Fruit fly (Drosophila melanogaster) whole organism, prepupa: Measurements from ENCODE around the gene inaF-A.

Source experiments
- CG10631 ChIP-seq: fragments of 200-800 bp; sonication (Bioruptor generic); optimal IDR thresholded peaks from 2 replicates; lab custom pipeline; 2016; ENCODE audit warnings: missing biosample characterization, missing genetic modification characterization
- CG10669 ChIP-seq: fragments of 200-800 bp; sonication (Bioruptor generic); optimal IDR thresholded peaks from 3 replicates; lab custom pipeline; 2018; ENCODE audit warnings: missing biosample characterization, mild to moderate bottlenecking, missing genetic modification characterization, moderate library complexity
- CG11294 ChIP-seq: fragments of 200-800 bp; sonication (Bioruptor generic); IDR thresholded peaks from 2 replicates; pipeline ENCODE4 v1.3.6; 2022; ENCODE audit warnings: missing biosample characterization, missing genetic modification characterization
- CG15336 ChIP-seq: fragments of 200-800 bp; sonication (Bioruptor generic); IDR thresholded peaks from 2 replicates; pipeline ENCODE4 v1.3.6; 2022; ENCODE audit warnings: missing biosample characterization, missing genetic modification characterization
- CG1621 ChIP-seq: fragments of 200-800 bp; sonication (Bioruptor generic); optimal IDR thresholded peaks from 3 replicates; lab custom pipeline; 2018; ENCODE audit warnings: missing biosample characterization, mild to moderate bottlenecking, missing genetic modification characterization
- CG16779 ChIP-seq: fragments of 200-800 bp; sonication (Bioruptor generic); optimal IDR thresholded peaks from 3 replicates; lab custom pipeline; 2017; ENCODE audit warnings: missing biosample characterization, mild to moderate bottlenecking, missing genetic modification characterization
- CG3032 ChIP-seq: fragments of 200-800 bp; optimal IDR thresholded peaks from 2 replicates; lab custom pipeline; 2019; ENCODE audit warnings: missing biosample characterization, mild to moderate bottlenecking, missing genetic modification characterization, moderate library complexity
- CG31627 ChIP-seq: fragments of 200-800 bp; sonication (Bioruptor generic); optimal IDR thresholded peaks from 3 replicates; lab custom pipeline; 2016; ENCODE audit warnings: missing biosample characterization, missing genetic modification characterization
- CG32006 ChIP-seq: fragments of 200-800 bp; sonication (Bioruptor generic); optimal IDR thresholded peaks from 3 replicates; lab custom pipeline; 2017; ENCODE audit warnings: missing biosample characterization, mild to moderate bottlenecking, missing genetic modification characterization
- CG34406 ChIP-seq: fragments of 200-800 bp; sonication (Bioruptor generic); optimal IDR thresholded peaks from 3 replicates; lab custom pipeline; 2016; ENCODE audit warnings: missing biosample characterization, missing genetic modification characterization
- CG3919 ChIP-seq: fragments of 200-800 bp; sonication (Bioruptor generic); optimal IDR thresholded peaks from 3 replicates; lab custom pipeline; 2016; ENCODE audit warnings: missing biosample characterization, missing genetic modification characterization
- CG4318 ChIP-seq: fragments of 200-800 bp; sonication (Bioruptor generic); optimal IDR thresholded peaks from 3 replicates; lab custom pipeline; 2017; ENCODE audit warnings: missing biosample characterization, mild to moderate bottlenecking, missing genetic modification characterization
- CG6163 ChIP-seq: fragments of 200-800 bp; sonication (Bioruptor generic); IDR thresholded peaks from 3 replicates; pipeline ENCODE4 v1.3.6; 2022; ENCODE audit warnings: missing biosample characterization, missing genetic modification characterization
- CG6276 ChIP-seq: fragments of 200-800 bp; sonication (Bioruptor generic); optimal IDR thresholded peaks from 2 replicates; lab custom pipeline; 2017; ENCODE audit warnings: missing biosample characterization, mild to moderate bottlenecking, missing genetic modification characterization
- CG6792 ChIP-seq: fragments of 200-800 bp; sonication (Bioruptor generic); optimal IDR thresholded peaks from 3 replicates; lab custom pipeline; 2016; ENCODE audit warnings: missing biosample characterization, missing genetic modification characterization
- CG6854 ChIP-seq: fragments of 200-800 bp; sonication (Bioruptor generic); optimal IDR thresholded peaks from 2 replicates; lab custom pipeline; 2017; ENCODE audit warnings: missing biosample characterization, mild to moderate bottlenecking, missing genetic modification characterization
- CG8119 ChIP-seq: fragments of 200-800 bp; sonication (Bioruptor generic); IDR thresholded peaks from 3 replicates; pipeline ENCODE4 v1.3.6; 2022; ENCODE audit warnings: missing biosample characterization, missing genetic modification characterization
- CG8319 ChIP-seq: fragments of 200-800 bp; sonication (Bioruptor generic); optimal IDR thresholded peaks from 3 replicates; lab custom pipeline; 2016; ENCODE audit warnings: missing biosample characterization, missing genetic modification characterization
- CG8632 ChIP-seq: fragments of 200-800 bp; sonication (Bioruptor generic); optimal IDR thresholded peaks from 3 replicates; lab custom pipeline; 2016; ENCODE audit warnings: missing biosample characterization, missing genetic modification characterization
- CG9139 ChIP-seq: fragments of 200-800 bp; sonication (Bioruptor generic); optimal IDR thresholded peaks from 3 replicates; lab custom pipeline; 2017; ENCODE audit warnings: missing biosample characterization, mild to moderate bottlenecking, missing genetic modification characterization
- Eip75B ChIP-seq: fragments of 200-800 bp; sonication (Bioruptor generic); optimal IDR thresholded peaks from 3 replicates; lab custom pipeline; 2016; ENCODE audit warnings: missing biosample characterization, missing genetic modification characterization
- Eip78C ChIP-seq: fragments of 200-800 bp; sonication (Bioruptor generic); peaks from one replicate; lab custom pipeline; 2016; ENCODE audit warnings: missing biosample characterization, missing genetic modification characterization
- Eip93F ChIP-seq: fragments of 200-800 bp; sonication (Bioruptor generic); optimal IDR thresholded peaks from 2 replicates; lab custom pipeline; 2016; ENCODE audit warnings: missing biosample characterization, mild to moderate bottlenecking, missing genetic modification characterization
- Ets21C ChIP-seq: fragments of 200-800 bp; sonication (Bioruptor generic); optimal IDR thresholded peaks from 3 replicates; lab custom pipeline; 2016; ENCODE audit warnings: missing biosample characterization, missing genetic modification characterization
- Ets96B ChIP-seq: fragments of 200-800 bp; optimal IDR thresholded peaks from 2 replicates; lab custom pipeline; 2019; ENCODE audit warnings: missing biosample characterization, mild to moderate bottlenecking, missing genetic modification characterization, moderate library complexity
- Gug ChIP-seq: fragments of 200-800 bp; sonication (Bioruptor generic); IDR thresholded peaks from 2 replicates; pipeline ENCODE4 v1.3.6; 2022; ENCODE audit warnings: missing biosample characterization, missing genetic modification characterization
- Hr38 ChIP-seq: sonication (Bioruptor generic); optimal IDR thresholded peaks from 2 replicates; lab custom pipeline; 2016; ENCODE audit warnings: missing biosample characterization, missing genetic modification characterization
- Hr4 ChIP-seq: fragments of 200-800 bp; sonication (Bioruptor generic); optimal IDR thresholded peaks from 3 replicates; lab custom pipeline; 2016; ENCODE audit warnings: missing biosample characterization, missing genetic modification characterization
- Lpt ChIP-seq: fragments of 200-800 bp; sonication (Bioruptor generic); optimal IDR thresholded peaks from 3 replicates; lab custom pipeline; 2016; ENCODE audit warnings: missing biosample characterization, missing genetic modification characterization
- Met ChIP-seq: fragments of 200-800 bp; sonication (Bioruptor generic); optimal IDR thresholded peaks from 3 replicates; lab custom pipeline; 2016; ENCODE audit warnings: missing biosample characterization, missing genetic modification characterization
- Smox ChIP-seq: fragments of 200-800 bp; sonication (Bioruptor generic); optimal IDR thresholded peaks from 3 replicates; lab custom pipeline; 2016; ENCODE audit warnings: missing biosample characterization, missing genetic modification characterization
- Sox102F ChIP-seq: fragments of 200-800 bp; sonication (Bioruptor generic); optimal IDR thresholded peaks from 2 replicates; lab custom pipeline; 2016; ENCODE audit warnings: missing biosample characterization, mild to moderate bottlenecking, missing genetic modification characterization
- Sox14 ChIP-seq: fragments of 200-800 bp; sonication (Bioruptor generic); optimal IDR thresholded peaks from 3 replicates; lab custom pipeline; 2016; ENCODE audit warnings: missing biosample characterization, missing genetic modification characterization
- Sox15 ChIP-seq: fragments of 200-800 bp; sonication (Bioruptor generic); optimal IDR thresholded peaks from 3 replicates; lab custom pipeline; 2016; ENCODE audit warnings: missing biosample characterization, missing genetic modification characterization
- achi ChIP-seq: fragments of 200-800 bp; sonication (Bioruptor generic); optimal IDR thresholded peaks from 3 replicates; lab custom pipeline; 2016; ENCODE audit warnings: missing biosample characterization, missing genetic modification characterization
- acj6 ChIP-seq: fragments of 200-800 bp; sonication (Bioruptor generic); optimal IDR thresholded peaks from 3 replicates; lab custom pipeline; 2016; ENCODE audit warnings: missing biosample characterization, missing genetic modification characterization
- cyc ChIP-seq: fragments of 200-800 bp; sonication (Bioruptor generic); optimal IDR thresholded peaks from 3 replicates; lab custom pipeline; 2016; ENCODE audit warnings: missing biosample characterization, missing genetic modification characterization
- dac ChIP-seq: fragments of 200-800 bp; sonication (Bioruptor generic); optimal IDR thresholded peaks from 2 replicates; lab custom pipeline; 2017; ENCODE audit warnings: missing biosample characterization, mild to moderate bottlenecking, missing genetic modification characterization
- dsx ChIP-seq: fragments of 200-800 bp; optimal IDR thresholded peaks from 3 replicates; lab custom pipeline; 2019; ENCODE audit warnings: missing biosample characterization, mild to moderate bottlenecking, missing genetic modification characterization, moderate library complexity; ENCODE audit not compliant: poor library complexity, severe bottlenecking
- eg ChIP-seq: fragments of 200-800 bp; sonication (Bioruptor generic); IDR thresholded peaks from 3 replicates; pipeline ENCODE4 v1.3.6; 2022; ENCODE audit warnings: missing biosample characterization, missing genetic modification characterization
- esn ChIP-seq: fragments of 200-800 bp; sonication (Bioruptor generic); optimal IDR thresholded peaks from 2 replicates; lab custom pipeline; 2016; ENCODE audit warnings: missing biosample characterization, mild to moderate bottlenecking, missing genetic modification characterization, moderate library complexity
- fd59A ChIP-seq: fragments of 200-800 bp; sonication (Bioruptor generic); optimal IDR thresholded peaks from 2 replicates; lab custom pipeline; 2017; ENCODE audit warnings: missing biosample characterization, mild to moderate bottlenecking, missing genetic modification characterization, missing genetic modification reagents
- fd85E ChIP-seq: fragments of 200-800 bp; sonication (Bioruptor generic); optimal IDR thresholded peaks from 3 replicates; lab custom pipeline; 2016; ENCODE audit warnings: missing biosample characterization, missing genetic modification characterization
- fkh ChIP-seq: fragments of 200-800 bp; sonication (Bioruptor generic); optimal IDR thresholded peaks from 3 replicates; lab custom pipeline; 2017; ENCODE audit warnings: missing biosample characterization, mild to moderate bottlenecking, missing genetic modification characterization, moderate library complexity
- lz ChIP-seq: fragments of 200-800 bp; sonication (Bioruptor generic); optimal IDR thresholded peaks from 3 replicates; lab custom pipeline; 2016; ENCODE audit warnings: missing biosample characterization, missing genetic modification characterization
- net ChIP-seq: fragments of 200-800 bp; sonication (Bioruptor generic); optimal IDR thresholded peaks from 3 replicates; lab custom pipeline; 2016; ENCODE audit warnings: missing biosample characterization, missing genetic modification characterization
- pdm3 ChIP-seq: fragments of 200-800 bp; sonication (Bioruptor generic); optimal IDR thresholded peaks from 3 replicates; lab custom pipeline; 2016; ENCODE audit warnings: missing biosample characterization, missing genetic modification characterization
- salr ChIP-seq, 2 experiments: fragments of 200-800 bp; sonication (Bioruptor generic); optimal IDR thresholded peaks; 3 replicates each; lab custom pipeline; 2016 to 2018; ENCODE audit warnings: missing biosample characterization in 2 of 2, missing genetic modification characterization in 2 of 2, mild to moderate bottlenecking in 1 of 2
- ss ChIP-seq, 2 experiments: fragments of 200-800 bp; sonication (Bioruptor generic); optimal IDR thresholded peaks; 2 replicates in 1 of 2; 3 replicates in 1 of 2; lab custom pipeline; 2017 to 2018; ENCODE audit warnings: mild to moderate bottlenecking in 2 of 2, missing biosample characterization in 2 of 2, missing genetic modification characterization in 2 of 2, moderate library complexity in 1 of 2
- svp ChIP-seq: fragments of 200-800 bp; sonication (Bioruptor generic); peaks from one replicate; lab custom pipeline; 2016; ENCODE audit warnings: missing biosample characterization, missing genetic modification characterization
- topi ChIP-seq: fragments of 200-800 bp; sonication (Bioruptor generic); optimal IDR thresholded peaks from 3 replicates; lab custom pipeline; 2016; ENCODE audit warnings: missing biosample characterization, missing genetic modification characterization
- vri ChIP-seq: fragments of 200-800 bp; sonication (Bioruptor generic); optimal IDR thresholded peaks from 3 replicates; lab custom pipeline; 2016; ENCODE audit warnings: missing biosample characterization, mild to moderate bottlenecking, missing genetic modification characterization

The inaF-A gene

DNA sequence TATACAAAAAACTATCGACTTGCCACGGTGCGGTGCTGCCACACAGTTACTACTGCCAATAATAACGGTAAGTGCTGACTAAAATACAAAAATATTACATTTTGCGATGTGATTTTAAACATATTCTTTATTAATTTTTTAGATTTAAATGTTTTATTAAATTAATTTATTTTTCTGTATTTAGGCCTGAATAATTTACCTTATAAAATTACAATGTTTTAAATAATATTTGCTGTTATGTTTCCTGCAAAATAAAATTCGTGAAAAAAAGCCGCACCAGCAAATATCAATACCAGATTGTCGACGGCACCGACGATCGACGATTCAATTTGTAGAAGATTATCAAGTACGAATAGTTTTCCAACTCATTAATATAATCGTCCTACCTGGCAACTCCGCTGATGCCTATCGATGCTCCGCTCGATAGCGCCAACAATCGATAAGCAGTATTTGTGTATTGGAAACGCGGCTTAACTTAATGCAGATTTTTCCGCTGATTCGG lies 55.1 kb downstream of the inaF-A start, which contains the start of the genes Vlet and bif:
TSS of gene Vlet (minus strand) at position 51 of the 502 bp plus-strand sequence.
TSS of gene bif (plus strand) at position 432 of the 502 bp plus-strand sequence.
- peak; percentile 31 for TF ChIP-seq Ets96B (tag; lab: Kevin White, UChicago)
- TF ChIP-seq Eip93F (GFP tag; lab: Kevin White, UChicago): no peak
- no peak for TF ChIP-seq CG16779
- peak; percentile 45 for TF ChIP-seq esn (GFP tag; lab: Kevin White, UChicago)
- TF ChIP-seq Smox (GFP tag; lab: Kevin White, UChicago): no peak
- no peak for TF ChIP-seq Hr4 (GFP tag; lab: Kevin White, UChicago)
- peak; percentile 63 for TF ChIP-seq acj6
- TF ChIP-seq fkh (GFP tag; lab: Kevin White, UChicago): peak; percentile 45
- peak; percentile 38 for TF ChIP-seq cyc
- TF ChIP-seq CG34406 (GFP tag; lab: Kevin White, UChicago): peak; percentile 57
- TF ChIP-seq pdm3 (GFP tag; lab: Kevin White, UChicago): no peak
- TF ChIP-seq CG6854: no peak
- no peak for TF ChIP-seq CG1621
- TF ChIP-seq CG8119 (GFP tag; lab: Robert Waterston, UW): peak; percentile 48; the same call in 1 of the 3 replicates
- peak; percentile 49 for TF ChIP-seq topi (GFP tag; lab: Kevin White, UChicago)
- TF ChIP-seq Gug: peak; percentile 52; the same call in 1 of the 2 replicates
- peak; percentile 81 for TF ChIP-seq svp (GFP tag; lab: Kevin White, UChicago)
- peak; percentile 48 for TF ChIP-seq lz (GFP tag; lab: Kevin White, UChicago)
- TF ChIP-seq fd59A: peak; percentile 34
- peak; percentile 54 for TF ChIP-seq CG3032 (tag; lab: Kevin White, UChicago)
- peak; percentile 47 for TF ChIP-seq CG6792 (GFP tag; lab: Kevin White, UChicago)
- peak; percentile 47 for TF ChIP-seq Sox14 (GFP tag; lab: Kevin White, UChicago)
- peak; percentile 60 for TF ChIP-seq CG31627
- peak; percentile 77 for TF ChIP-seq CG32006 (GFP tag; lab: Kevin White, UChicago)
- peak; percentile 27 for TF ChIP-seq dsx
- no peak for TF ChIP-seq Sox102F
- TF ChIP-seq dac (GFP tag; lab: Kevin White, UChicago): peak; percentile 37
- no peak for TF ChIP-seq Hr38 (GFP tag; lab: Kevin White, UChicago)
- peak; percentile 51 for TF ChIP-seq CG10669 (GFP tag; lab: Kevin White, UChicago)
- TF ChIP-seq CG6276 (GFP tag; lab: Kevin White, UChicago): no peak
- no peak for TF ChIP-seq Lpt (GFP tag; lab: Kevin White, UChicago)
- peak; percentile 48 for TF ChIP-seq CG4318 (GFP tag; lab: Kevin White, UChicago)
- peak; percentile 48 for TF ChIP-seq CG8319 (GFP tag; lab: Kevin White, UChicago)
- no peak for TF ChIP-seq CG11294
- peak in 1 of 2 experiments; percentile 16 for TF ChIP-seq salr (GFP tag; optimal IDR thresholded peaks at IDR 0.05; lab: Kevin White, UChicago)
- peak; percentile 61 for TF ChIP-seq CG3919 (GFP tag; lab: Kevin White, UChicago)
- no peak for TF ChIP-seq Eip75B (GFP tag; lab: Kevin White, UChicago)
- peak; percentile 67 for TF ChIP-seq achi (GFP tag; lab: Kevin White, UChicago)
- TF ChIP-seq Met (GFP tag; lab: Kevin White, UChicago): no peak
- peak; percentile 70 for TF ChIP-seq CG10631
- peak; percentile 38 for TF ChIP-seq CG8632 (GFP tag; lab: Kevin White, UChicago)
- peak; percentile 38 for TF ChIP-seq Ets21C (GFP tag; lab: Kevin White, UChicago)
- peak in 1 of 2 experiments; percentile 39 for TF ChIP-seq ss (GFP tag; optimal IDR thresholded peaks at IDR 0.05; lab: Kevin White, UChicago)
- TF ChIP-seq fd85E (GFP tag; lab: Kevin White, UChicago): no peak
- 0 out of 3 replicates have a peak, but pooled peaks have one; percentile 46 for TF ChIP-seq CG6163 (GFP tag; lab: Robert Waterston, UW)
- no peak for TF ChIP-seq vri (GFP tag; lab: Kevin White, UChicago)
- TF ChIP-seq CG9139 (GFP tag; lab: Kevin White, UChicago): no peak
- peak; percentile 36 for TF ChIP-seq net (GFP tag; lab: Kevin White, UChicago)
- peak; percentile 55 for TF ChIP-seq Sox15
- TF ChIP-seq eg: peak; percentile 52; the same call in 1 of the 3 replicates
- peak; percentile 46 for TF ChIP-seq Eip78C
- TF ChIP-seq CG15336 (GFP tag; lab: Robert Waterston, UW): peak; percentile 43; the same call in 1 of the 2 replicates
